Worm (Caenorhabditis elegans) whole organism, L3 larva: ENCODE data around the gene zipt-3.
A peak's percentile ranks its signal among the peaks of the same experiment; 100 is the strongest.

Experiments used
- ZK546.5 ChIP-seq: sonication (generic microtip); optimal IDR thresholded peaks from 2 replicates; lab custom pipeline; 2017; ENCODE audit warnings: missing biosample characterization, missing genetic modification characterization
- aly-2 ChIP-seq: fragments of 150-350 bp; optimal IDR thresholded peaks from 2 replicates; lab custom pipeline; 2014; ENCODE audit warnings: missing biosample characterization, missing genetic modification characterization
- ama-1 ChIP-seq: fragments of 150-350 bp; optimal IDR thresholded peaks from 2 replicates; lab custom pipeline; 2018
- ceh-16 ChIP-seq: sonication (generic microtip); optimal IDR thresholded peaks from 2 replicates; lab custom pipeline; 2017; ENCODE audit warnings: missing biosample characterization, missing genetic modification characterization
- daf-12 ChIP-seq: fragments of 150-350 bp; optimal IDR thresholded peaks from 2 replicates; lab custom pipeline; 2014; ENCODE audit warnings: missing biosample characterization, missing genetic modification reagents, missing genetic modification characterization
- egl-27 ChIP-seq: sonication (generic microtip); optimal IDR thresholded peaks from 4 replicates; lab custom pipeline; 2017; ENCODE audit warnings: missing biosample characterization, missing genetic modification reagents, missing genetic modification characterization
- egl-5 ChIP-seq: fragments of 150-350 bp; optimal IDR thresholded peaks from 2 replicates; lab custom pipeline; 2017; ENCODE audit warnings: missing biosample characterization, missing genetic modification reagents, missing genetic modification characterization, inconsistent platforms
- elt-2 ChIP-seq: sonication (generic microtip); optimal IDR thresholded peaks from 2 replicates; lab custom pipeline; 2016; ENCODE audit warnings: missing genetic modification reagents, mild to moderate bottlenecking, missing genetic modification characterization, missing compliant biosample characterization
- fkh-10 ChIP-seq: sonication (generic microtip); optimal IDR thresholded peaks from 2 replicates; lab custom pipeline; 2017; ENCODE audit warnings: missing biosample characterization, missing genetic modification reagents, missing genetic modification characterization
- fkh-2 ChIP-seq: fragments of 150-350 bp; optimal IDR thresholded peaks from 2 replicates; lab custom pipeline; 2014; ENCODE audit warnings: missing biosample characterization, missing genetic modification reagents, missing genetic modification characterization
- fos-1 ChIP-seq: fragments of 150-350 bp; optimal IDR thresholded peaks from 2 replicates; lab custom pipeline; 2014; ENCODE audit warnings: missing biosample characterization, missing genetic modification characterization
- hmg-11 ChIP-seq: sonication (generic microtip); optimal IDR thresholded peaks from 2 replicates; lab custom pipeline; 2016; ENCODE audit warnings: missing genetic modification characterization, missing compliant biosample characterization
- lin-15B ChIP-seq: fragments of 150-350 bp; optimal IDR thresholded peaks from 2 replicates; lab custom pipeline; 2014; ENCODE audit warnings: missing biosample characterization, missing genetic modification characterization
- lin-39 ChIP-seq: fragments of 150-350 bp; optimal IDR thresholded peaks from 2 replicates; lab custom pipeline; 2018; ENCODE audit warnings: missing biosample characterization, missing genetic modification reagents, missing genetic modification characterization
- lsy-12 ChIP-seq: sonication (generic microtip); optimal IDR thresholded peaks from 2 replicates; lab custom pipeline; 2016; ENCODE audit warnings: mild to moderate bottlenecking, missing genetic modification characterization, missing compliant biosample characterization
- mdl-1 ChIP-seq: fragments of 150-350 bp; optimal IDR thresholded peaks from 2 replicates; lab custom pipeline; 2014; ENCODE audit warnings: missing biosample characterization, missing genetic modification characterization
- mml-1 ChIP-seq: fragments of 150-350 bp; sonication (generic microtip); optimal IDR thresholded peaks from 3 replicates; lab custom pipeline; 2014; ENCODE audit warnings: missing biosample characterization, missing genetic modification characterization
- nfya-1 ChIP-seq: sonication (generic microtip); optimal IDR thresholded peaks from 2 replicates; lab custom pipeline; 2017; ENCODE audit warnings: missing genetic modification characterization, mild to moderate bottlenecking, missing compliant biosample characterization, antibody characterized with exemption, moderate library complexity; ENCODE audit not compliant: insufficient read depth
- nhr-11 ChIP-seq: fragments of 150-350 bp; optimal IDR thresholded peaks from 2 replicates; lab custom pipeline; 2014; ENCODE audit warnings: missing biosample characterization, missing genetic modification characterization
- nhr-12 ChIP-seq: fragments of 150-350 bp; optimal IDR thresholded peaks from 2 replicates; lab custom pipeline; 2014; ENCODE audit warnings: missing biosample characterization, missing genetic modification characterization
- nhr-23 ChIP-seq: fragments of 150-350 bp; optimal IDR thresholded peaks from 2 replicates; lab custom pipeline; 2014; ENCODE audit warnings: missing biosample characterization, missing genetic modification reagents, missing genetic modification characterization
- nhr-237 ChIP-seq: fragments of 150-350 bp; optimal IDR thresholded peaks from 2 replicates; lab custom pipeline; 2014; ENCODE audit warnings: missing biosample characterization, missing genetic modification characterization
- nhr-25 ChIP-seq: sonication (generic microtip); optimal IDR thresholded peaks from 2 replicates; lab custom pipeline; 2017; ENCODE audit warnings: missing biosample characterization, missing genetic modification characterization
- nhr-28 ChIP-seq: fragments of 150-350 bp; optimal IDR thresholded peaks from 2 replicates; lab custom pipeline; 2014; ENCODE audit warnings: missing biosample characterization, missing genetic modification characterization
- nhr-43 ChIP-seq: sonication (generic microtip); optimal IDR thresholded peaks from 2 replicates; lab custom pipeline; 2016; ENCODE audit warnings: mild to moderate bottlenecking, missing genetic modification characterization, missing compliant biosample characterization; ENCODE audit not compliant: poor library complexity, severe bottlenecking
- nhr-67 ChIP-seq: fragments of 150-350 bp; optimal IDR thresholded peaks from 2 replicates; lab custom pipeline; 2014; ENCODE audit warnings: missing biosample characterization, missing genetic modification characterization
- pha-4 ChIP-seq: fragments of 150-350 bp; optimal IDR thresholded peaks from 2 replicates; lab custom pipeline; 2014; ENCODE audit warnings: missing biosample characterization, missing genetic modification reagents, missing genetic modification characterization
- pqm-1 ChIP-seq: fragments of 150-350 bp; optimal IDR thresholded peaks from 2 replicates; lab custom pipeline; 2017; ENCODE audit warnings: missing biosample characterization, missing genetic modification characterization, inconsistent platforms
- sea-2 ChIP-seq: fragments of 150-350 bp; sonication (generic microtip); optimal IDR thresholded peaks from 4 replicates; lab custom pipeline; 2014; ENCODE audit warnings: missing biosample characterization, missing genetic modification reagents, missing genetic modification characterization
- snpc-4 ChIP-seq: fragments of 150-350 bp; optimal IDR thresholded peaks from 2 replicates; lab custom pipeline; 2014; ENCODE audit warnings: missing biosample characterization, missing genetic modification characterization
- tbx-2 ChIP-seq: sonication (generic microtip); optimal IDR thresholded peaks from 2 replicates; lab custom pipeline; 2016; ENCODE audit warnings: mild to moderate bottlenecking, missing genetic modification characterization, missing compliant biosample characterization
- unc-39 ChIP-seq: sonication (generic microtip); optimal IDR thresholded peaks from 4 replicates; lab custom pipeline; 2017; ENCODE audit warnings: missing biosample characterization, missing genetic modification characterization
- unc-62 ChIP-seq: fragments of 150-350 bp; sonication (generic microtip); optimal IDR thresholded peaks from 4 replicates; lab custom pipeline; 2014; ENCODE audit warnings: missing biosample characterization, missing genetic modification reagents, missing genetic modification characterization
- ztf-11 ChIP-seq: fragments of 150-350 bp; optimal IDR thresholded peaks from 2 replicates; lab custom pipeline; 2014; ENCODE audit warnings: missing biosample characterization, missing genetic modification characterization
- ztf-4 ChIP-seq: fragments of 150-350 bp; optimal IDR thresholded peaks from 2 replicates; lab custom pipeline; 2014; ENCODE audit warnings: missing biosample characterization, missing genetic modification characterization

The zipt-3 gene

DNA sequence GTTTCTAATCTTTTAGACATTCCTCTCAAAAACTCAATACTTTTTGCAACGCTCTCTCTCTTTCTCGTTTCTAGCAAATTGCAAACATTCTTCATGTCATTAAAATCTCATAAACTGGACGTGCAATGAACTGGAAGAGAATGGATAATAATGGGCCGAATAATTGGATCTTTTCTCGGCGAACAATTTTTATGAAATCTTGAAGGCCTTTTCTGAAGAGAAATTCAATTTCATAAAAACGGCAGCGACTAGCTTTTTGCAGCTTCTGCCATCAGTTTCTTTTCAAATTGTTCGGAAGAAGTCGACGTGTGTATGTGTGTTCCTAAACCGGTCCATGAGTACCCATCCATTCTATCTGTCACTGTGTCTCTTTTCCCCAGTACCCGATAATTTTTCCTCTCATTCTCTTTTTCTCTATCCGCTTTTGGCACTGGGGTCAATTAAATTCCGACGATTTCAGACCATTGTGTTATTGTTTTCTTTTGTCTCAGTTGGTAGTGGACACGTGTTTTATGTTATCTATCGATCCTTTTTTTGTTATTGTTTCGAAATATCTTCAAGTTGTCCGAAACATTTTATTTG, 15.2 kb upstream of the zipt-3 start:
- no peak for TF ChIP-seq tbx-2 (tag; lab: Kevin White, UChicago)
- no peak for TF ChIP-seq nhr-28 (tag; lab: Kevin White, UChicago)
- TF ChIP-seq nhr-23 (tag; lab: Kevin White, UChicago) = peak; percentile 13
- no peak for TF ChIP-seq lin-39
- peak; percentile 11 for TF ChIP-seq snpc-4
- no peak for TF ChIP-seq lin-15B
- TF ChIP-seq elt-2 = no peak
- peak; percentile 91 for TF ChIP-seq egl-5 (tag; lab: Kevin White, UChicago)
- TF ChIP-seq fkh-2 (tag; lab: Kevin White, UChicago) = no peak
- TF ChIP-seq nhr-43 (tag; lab: Kevin White, UChicago) = no peak
- no peak for TF ChIP-seq ztf-11 (tag; lab: Kevin White, UChicago)
- no peak for TF ChIP-seq ceh-16 (tag; lab: Kevin White, UChicago)
- no peak for TF ChIP-seq fos-1 (tag; lab: Kevin White, UChicago)
- no peak for TF ChIP-seq sea-2
- TF ChIP-seq lsy-12 = no peak
- TF ChIP-seq nhr-237 (tag; lab: Kevin White, UChicago) = no peak
- TF ChIP-seq hmg-11 (tag; lab: Kevin White, UChicago) = peak; percentile 30
- TF ChIP-seq mml-1 = no peak
- TF ChIP-seq ZK546.5 (tag; lab: Kevin White, UChicago) = no peak
- TF ChIP-seq ztf-4 (tag; lab: Kevin White, UChicago) = no peak
- peak; percentile 62 for TF ChIP-seq nhr-25 (tag; lab: Kevin White, UChicago)
- no peak for TF ChIP-seq mdl-1 (tag; lab: Kevin White, UChicago)
- no peak for TF ChIP-seq nhr-12 (tag; lab: Kevin White, UChicago)
- TF ChIP-seq, all 47 proteins: peak for 5

DNA sequence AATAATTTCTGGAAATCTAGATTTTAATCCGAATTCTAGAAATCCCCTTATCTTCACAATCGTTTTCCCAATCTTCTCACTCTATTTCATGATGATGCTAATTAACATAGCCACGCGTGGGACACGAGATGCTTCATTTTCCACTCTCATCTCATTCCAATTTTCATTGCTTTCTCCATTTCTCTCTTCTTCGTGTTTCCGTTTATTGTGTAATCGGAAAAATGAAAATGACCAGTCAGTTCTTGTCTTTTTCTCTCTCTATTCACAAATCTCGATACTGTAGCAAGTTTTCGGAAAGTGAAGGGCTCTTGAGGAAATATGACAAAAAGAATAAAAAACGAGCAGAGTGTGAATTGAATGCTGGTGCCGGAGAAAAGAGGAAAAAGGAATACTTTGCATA, 13.5 kb upstream of the zipt-3 start:
- TF ChIP-seq mdl-1 (tag; lab: Kevin White, UChicago) (no peak), aly-2 (no peak), egl-5 (tag; lab: Kevin White, UChicago) (peak; percentile 6)

DNA sequence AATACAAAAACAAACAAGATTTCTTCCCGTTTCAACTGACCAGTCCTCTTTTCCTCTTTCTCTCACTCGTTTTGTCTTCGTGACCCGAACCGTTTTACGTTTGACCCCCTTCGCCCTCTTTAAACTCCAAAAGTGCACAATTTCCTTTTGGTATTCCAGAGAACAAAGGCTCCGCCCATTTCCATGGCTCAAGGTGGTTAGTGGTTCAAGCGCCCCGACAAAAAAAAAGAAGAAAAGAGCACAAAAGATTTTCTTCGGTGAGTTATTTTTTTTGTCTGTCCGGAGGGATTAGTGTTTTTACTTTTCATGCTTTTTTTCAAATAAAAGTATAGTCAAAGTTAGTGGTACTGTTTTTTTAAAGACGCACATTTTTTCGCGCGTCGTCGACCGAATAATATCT, 10.4 kb upstream of the zipt-3 start, which contains the start of gene osta-2:
Gene osta-2 (plus strand): TSS at position 160 of the 400 bp plus-strand sequence.
- TF ChIP-seq egl-5 (tag; lab: Kevin White, UChicago) (peak; percentile 6), pha-4 (tag; lab: Kevin White, UChicago) (peak; percentile 25), nhr-67 (no peak), nfya-1 (peak; percentile 41)

DNA sequence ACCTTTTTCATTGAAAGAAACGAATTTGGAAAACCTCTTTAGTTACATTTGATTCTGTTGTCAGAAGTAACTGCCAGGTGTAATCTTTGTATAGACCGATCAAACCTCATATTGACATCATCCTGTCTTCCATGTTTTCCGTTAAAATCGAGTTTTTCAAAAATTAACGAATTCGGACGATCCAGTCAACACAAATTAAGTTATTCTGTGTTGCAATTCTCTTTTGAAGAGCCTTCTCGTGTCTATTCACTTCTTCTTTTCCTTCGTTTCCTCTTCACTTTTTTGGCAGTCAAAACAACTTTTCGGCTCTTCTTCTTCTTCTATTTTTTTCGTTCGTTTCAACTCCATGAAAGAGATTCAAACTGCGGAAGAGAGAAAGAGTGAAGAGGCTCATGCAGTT, 9.8 kb upstream of the zipt-3 start:
- no peak for TF ChIP-seq ama-1 (lab: Kevin White, UChicago)
- TF ChIP-seq nhr-25 (tag; lab: Kevin White, UChicago) = no peak
- TF ChIP-seq nfya-1 = peak; percentile 18
- TF ChIP-seq unc-62 (GFP tag; lab: Kevin White, UChicago) = no peak
- TF ChIP-seq pha-4 (tag; lab: Kevin White, UChicago) = no peak
- TF ChIP-seq ceh-16 (tag; lab: Kevin White, UChicago) = no peak
- TF ChIP-seq ZK546.5 (tag; lab: Kevin White, UChicago) = no peak
- no peak for TF ChIP-seq egl-27
- no peak for TF ChIP-seq pqm-1 (tag; lab: Kevin White, UChicago)
- no peak for TF ChIP-seq unc-39
- peak; percentile 95 for TF ChIP-seq fkh-10

DNA sequence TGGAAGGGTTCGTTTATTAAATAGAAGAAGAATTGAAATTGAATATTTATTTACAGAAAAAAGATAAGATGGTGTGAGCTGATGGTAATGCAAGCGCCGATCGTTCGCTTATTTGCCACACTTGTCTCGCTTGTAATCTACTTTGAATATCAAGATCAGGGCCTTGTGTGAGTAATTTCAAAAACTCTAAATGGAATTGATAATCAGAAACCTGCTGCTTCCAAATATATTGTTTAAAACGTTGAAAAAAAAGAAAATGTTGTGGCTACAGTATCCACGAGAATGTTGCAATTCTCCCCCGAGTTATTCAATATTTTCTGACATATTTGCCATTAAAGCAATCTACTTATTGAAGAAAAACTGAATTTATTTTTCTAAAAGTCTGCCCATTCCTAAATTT, 7.1 kb upstream of the zipt-3 start:
- TF ChIP-seq nhr-28 (tag; lab: Kevin White, UChicago) = no peak
- TF ChIP-seq, all 47 proteins: peak for 0

DNA sequence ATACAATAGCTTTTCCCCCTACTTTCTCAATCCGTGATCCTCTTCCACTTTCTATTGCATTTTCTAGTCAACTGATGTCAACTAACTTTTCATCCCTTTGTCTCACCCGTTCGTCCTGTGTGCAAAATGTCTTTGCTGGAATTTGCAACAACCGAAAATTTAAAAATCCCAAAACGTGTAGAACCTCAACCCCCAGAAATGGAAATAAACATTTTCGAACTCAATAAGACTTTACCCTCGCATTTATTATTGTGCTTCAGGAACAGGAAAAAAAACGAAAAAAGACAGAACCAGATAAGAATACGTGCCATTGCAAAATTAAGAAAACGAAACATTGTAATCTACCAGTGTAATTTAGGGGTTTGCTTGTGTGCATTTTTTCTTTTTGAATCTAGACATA, 5.8 kb upstream of the zipt-3 start:
- TF ChIP-seq ztf-4 (tag; lab: Kevin White, UChicago) (peak; percentile 44), daf-12 (tag; lab: Kevin White, UChicago) (no peak), fkh-2 (tag; lab: Kevin White, UChicago) (no peak), nhr-11 (tag; lab: Kevin White, UChicago) (no peak), elt-2 (peak; percentile 22), ama-1 (lab: Kevin White, UChicago) (peak; percentile 33), nhr-28 (tag; lab: Kevin White, UChicago) (no peak)
